Fruit fly (Drosophila melanogaster) whole organism, prepupa: Measurements from ENCODE around the gene vrs.

ENCODE experiments used
- CG31627 ChIP-seq: fragments of 200-800 bp; sonication (Bioruptor generic); optimal IDR thresholded peaks from 3 replicates; lab custom pipeline; 2016; ENCODE audit warnings: missing biosample characterization, missing genetic modification characterization
- CG34406 ChIP-seq: fragments of 200-800 bp; sonication (Bioruptor generic); optimal IDR thresholded peaks from 3 replicates; lab custom pipeline; 2016; ENCODE audit warnings: missing biosample characterization, missing genetic modification characterization
- CG6792 ChIP-seq: fragments of 200-800 bp; sonication (Bioruptor generic); optimal IDR thresholded peaks from 3 replicates; lab custom pipeline; 2016; ENCODE audit warnings: missing biosample characterization, missing genetic modification characterization
- CG6854 ChIP-seq: fragments of 200-800 bp; sonication (Bioruptor generic); optimal IDR thresholded peaks from 2 replicates; lab custom pipeline; 2017; ENCODE audit warnings: missing biosample characterization, mild to moderate bottlenecking, missing genetic modification characterization
- CG8119 ChIP-seq: fragments of 200-800 bp; sonication (Bioruptor generic); IDR thresholded peaks from 3 replicates; pipeline ENCODE4 v1.3.6; 2022; ENCODE audit warnings: missing biosample characterization, missing genetic modification characterization
- CG9139 ChIP-seq: fragments of 200-800 bp; sonication (Bioruptor generic); optimal IDR thresholded peaks from 3 replicates; lab custom pipeline; 2017; ENCODE audit warnings: missing biosample characterization, mild to moderate bottlenecking, missing genetic modification characterization
- Ets21C ChIP-seq: fragments of 200-800 bp; sonication (Bioruptor generic); optimal IDR thresholded peaks from 3 replicates; lab custom pipeline; 2016; ENCODE audit warnings: missing biosample characterization, missing genetic modification characterization
- OdsH ChIP-seq: fragments of 200-800 bp; sonication (Bioruptor generic); optimal IDR thresholded peaks from 3 replicates; lab custom pipeline; 2016; ENCODE audit warnings: missing biosample characterization, missing genetic modification characterization
- Sox102F ChIP-seq: fragments of 200-800 bp; sonication (Bioruptor generic); optimal IDR thresholded peaks from 2 replicates; lab custom pipeline; 2016; ENCODE audit warnings: missing biosample characterization, mild to moderate bottlenecking, missing genetic modification characterization
- achi ChIP-seq: fragments of 200-800 bp; sonication (Bioruptor generic); optimal IDR thresholded peaks from 3 replicates; lab custom pipeline; 2016; ENCODE audit warnings: missing biosample characterization, missing genetic modification characterization
- cyc ChIP-seq: fragments of 200-800 bp; sonication (Bioruptor generic); optimal IDR thresholded peaks from 3 replicates; lab custom pipeline; 2016; ENCODE audit warnings: missing biosample characterization, missing genetic modification characterization
- dac ChIP-seq: fragments of 200-800 bp; sonication (Bioruptor generic); optimal IDR thresholded peaks from 2 replicates; lab custom pipeline; 2017; ENCODE audit warnings: missing biosample characterization, mild to moderate bottlenecking, missing genetic modification characterization
- fkh ChIP-seq: fragments of 200-800 bp; sonication (Bioruptor generic); optimal IDR thresholded peaks from 3 replicates; lab custom pipeline; 2017; ENCODE audit warnings: missing biosample characterization, mild to moderate bottlenecking, missing genetic modification characterization, moderate library complexity

- TF ChIP-seq OdsH (no peak), Sox102F (GFP tag; lab: Kevin White, UChicago) (no peak), CG9139 (GFP tag; lab: Kevin White, UChicago) (no peak), dac (GFP tag; lab: Kevin White, UChicago) (no peak), CG6792 (GFP tag; lab: Kevin White, UChicago) (no peak), Ets21C (GFP tag; lab: Kevin White, UChicago) (no peak), achi (GFP tag; lab: Kevin White, UChicago) (no peak), fkh (GFP tag; lab: Kevin White, UChicago) (no peak), cyc (GFP tag; lab: Kevin White, UChicago) (no peak), CG6854 (GFP tag; lab: Kevin White, UChicago) (no peak), CG8119 (no peak), CG34406 (no peak), CG31627 (no peak)
Observed at dm6 chr3R:12433764-12434163, 13.7 kb upstream of the vrs start, which contains the start of the genes Aos1 and Srlp.
